Fruit fly (Drosophila melanogaster): ENCODE results near the gene PolG1.

The PolG1 gene

DNA sequence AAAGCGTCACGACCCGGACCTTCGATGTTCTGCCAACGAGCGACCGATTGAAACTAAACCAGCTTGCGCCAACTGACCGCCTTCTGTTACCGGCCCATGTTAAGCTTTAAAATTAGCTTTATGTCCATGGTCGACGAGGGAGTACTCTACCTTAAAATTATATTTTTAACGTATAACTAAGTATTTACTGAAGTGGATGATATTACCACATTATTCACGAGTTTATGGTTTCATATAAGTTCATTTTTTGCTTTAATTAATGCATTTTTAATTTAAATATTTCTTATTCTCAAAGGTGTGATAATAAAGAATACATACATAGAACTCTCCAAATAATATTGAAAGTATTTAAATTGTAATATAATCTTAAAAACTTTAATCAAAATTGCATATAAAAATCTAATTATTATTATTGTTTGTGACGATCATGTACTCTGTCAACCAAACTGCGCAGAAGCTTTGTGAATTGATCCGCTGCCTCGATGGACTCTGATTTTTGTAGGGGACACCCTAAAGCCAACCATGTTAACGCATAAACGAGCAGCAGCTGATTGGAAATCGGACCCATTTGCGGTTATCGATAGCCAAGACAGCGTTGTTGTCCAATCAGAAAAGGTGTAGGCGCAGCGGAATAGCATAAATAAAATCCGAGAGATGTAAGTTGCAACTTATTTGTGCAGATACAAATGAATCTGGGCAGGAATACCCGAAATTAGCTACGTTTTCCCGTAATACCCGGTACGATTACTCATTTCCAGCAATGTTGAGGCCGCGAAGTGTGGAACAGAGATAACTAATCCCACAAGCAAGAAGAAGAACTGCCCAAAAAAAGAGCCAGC is 47.2 kb downstream of the PolG1 start, which contains the start of the genes CG9008 and p38b (continued):
- no peak; the same call in 2 of the 3 replicates for TF ChIP-seq zen2 (GFP tag; IDR thresholded peaks at IDR 0.05; ENCODE audit: partially characterized antibody)
- peak; percentile 42 for TF ChIP-seq bbx (GFP tag; IDR thresholded peaks at IDR 0.05; ENCODE audit: partially characterized antibody)
- peak; percentile 40 for TF ChIP-seq exex (tag; optimal IDR thresholded peaks at IDR 0.05)
- TF ChIP-seq Med (GFP tag), result peak; percentile 91
- TF ChIP-seq ken (GFP tag; IDR thresholded peaks at IDR 0.05), result 0 out of 3 replicates have a peak, but pooled peaks have one; percentile 10
- TF ChIP-seq Side (GFP tag; optimal IDR thresholded peaks at IDR 0.05), result no peak
- peak; percentile 75 for TF ChIP-seq Xbp1 (GFP tag; optimal IDR thresholded peaks at IDR 0.05)
- TF ChIP-seq zfh1 (GFP tag; IDR thresholded peaks at IDR 0.05), result peak; percentile 48; the same call in 2 of the 3 replicates
- no peak for TF ChIP-seq cg (GFP tag; optimal IDR thresholded peaks at IDR 0.05)
- peak; percentile 57 for TF ChIP-seq sd (tag; optimal IDR thresholded peaks at IDR 0.05)
- TF ChIP-seq CG3163 (GFP tag; optimal IDR thresholded peaks at IDR 0.05), result no peak
- no peak for TF ChIP-seq CG3838 (GFP tag; optimal IDR thresholded peaks at IDR 0.05)
- peak; percentile 20; the same call in 1 of the 2 replicates for TF ChIP-seq inv (GFP tag; IDR thresholded peaks at IDR 0.05; ENCODE audit: partially characterized antibody)
- no peak for TF ChIP-seq hb (GFP tag; IDR thresholded peaks at IDR 0.05; ENCODE audit: partially characterized antibody)
- peak; percentile 58 for TF ChIP-seq ATbp (GFP tag; optimal IDR thresholded peaks at IDR 0.05)
- TF ChIP-seq CG10654 (GFP tag; optimal IDR thresholded peaks at IDR 0.05), result peak; percentile 46
- peak; percentile 79 for TF ChIP-seq fd3F (GFP tag; optimal IDR thresholded peaks at IDR 0.05)
- peak; percentile 71 for TF ChIP-seq NfI (GFP tag; optimal IDR thresholded peaks at IDR 0.05)
- peak; percentile 66 for TF ChIP-seq CG5245 (GFP tag; optimal IDR thresholded peaks at IDR 0.05)
- no peak for TF ChIP-seq CG1024 (GFP tag; IDR thresholded peaks at IDR 0.05)
- TF ChIP-seq CG12391 (tag; optimal IDR thresholded peaks at IDR 0.05), result peak; percentile 90
- TF ChIP-seq CG8944 (GFP tag; optimal IDR thresholded peaks at IDR 0.05), result peak; percentile 15
- peak; percentile 30 to 83 for TF ChIP-seq dpn (GFP tag; optimal IDR thresholded peaks at IDR 0.05)
- peak; percentile 65 for TF ChIP-seq ind (GFP tag; optimal IDR thresholded peaks at IDR 0.05)
- TF ChIP-seq CG1233 (GFP tag; optimal IDR thresholded peaks at IDR 0.05), result peak; percentile 80
- peak; percentile 70 for TF ChIP-seq MBD-R2 (GFP tag; IDR thresholded peaks at IDR 0.05)
- TF ChIP-seq bcd (GFP tag; optimal IDR thresholded peaks at IDR 0.05), result peak; percentile 85
- TF ChIP-seq dmrt99B (tag; optimal IDR thresholded peaks at IDR 0.05), result peak; percentile 89
- peak; percentile 79 for TF ChIP-seq az2 (GFP tag; optimal IDR thresholded peaks at IDR 0.05)
- TF ChIP-seq CG13424 (tag; optimal IDR thresholded peaks at IDR 0.05), result peak; percentile 92
- peak; percentile 93 for TF ChIP-seq CG7839 (tag; optimal IDR thresholded peaks at IDR 0.05)
- peak; percentile 56; the same call in 1 of the 2 replicates for TF ChIP-seq Xrp1 (GFP tag; IDR thresholded peaks at IDR 0.05)
- TF ChIP-seq Sox102F (GFP tag; optimal IDR thresholded peaks at IDR 0.05), result peak; percentile 80
- peak; percentile 80 for TF ChIP-seq cwo (GFP tag; optimal IDR thresholded peaks at IDR 0.05)
- peak; percentile 42 for TF ChIP-seq kay (GFP tag; optimal IDR thresholded peaks at IDR 0.05)
- TF ChIP-seq CG13123 (GFP tag; optimal IDR thresholded peaks at IDR 0.05), result peak; percentile 2
- TF ChIP-seq trem (tag; optimal IDR thresholded peaks at IDR 0.05), result peak; percentile 53
- TF ChIP-seq Bdp1 (GFP tag; optimal IDR thresholded peaks at IDR 0.05), result peak; percentile 25
- TF ChIP-seq pfk (GFP tag; optimal IDR thresholded peaks at IDR 0.05), result peak; percentile 10
- no peak for TF ChIP-seq crol (GFP tag; IDR thresholded peaks at IDR 0.05)
- TF ChIP-seq amos (GFP tag; IDR thresholded peaks at IDR 0.05; ENCODE audit: partially characterized antibody), result peak; percentile 52; the same call in 1 of the 2 replicates
- no peak for TF ChIP-seq disco-r (GFP tag; optimal IDR thresholded peaks at IDR 0.05)
- TF ChIP-seq z (GFP tag; IDR thresholded peaks at IDR 0.05), result no peak
- peak; percentile 80 for TF ChIP-seq scrt (GFP tag; optimal IDR thresholded peaks at IDR 0.05)
- peak; percentile 99 for TF ChIP-seq D19A (tag; optimal IDR thresholded peaks at IDR 0.05)
- peak; percentile 79 for TF ChIP-seq lab (GFP tag; optimal IDR thresholded peaks at IDR 0.05)
- peak; percentile 42 for TF ChIP-seq CG16863 (GFP tag; optimal IDR thresholded peaks at IDR 0.05)

Measured in whole organism, embryonic.